Fruit fly (Drosophila melanogaster) whole organism, embryonic: ENCODE results near the gene CG16753.

Experiments
- Ada2b ChIP-seq: fragments of 200-800 bp; sonication (Bioruptor generic); IDR thresholded peaks from 2 replicates; pipeline ENCODE4 v1.3.6; 2022; ENCODE audit warnings: missing biosample characterization, missing genetic modification characterization
- Aef1 ChIP-seq: fragments of 200-800 bp; sonication (Bioruptor generic); IDR thresholded peaks from 3 replicates; pipeline ENCODE4 v1.3.6; 2022; ENCODE audit warnings: missing biosample characterization, missing genetic modification characterization
- Antp ChIP-seq: fragments of 200-800 bp; sonication (Bioruptor generic); optimal IDR thresholded peaks from 3 replicates; lab custom pipeline; 2016; ENCODE audit warnings: missing biosample characterization, missing genetic modification characterization
- Asciz ChIP-seq: fragments of 200-800 bp; sonication (Bioruptor generic); optimal IDR thresholded peaks from 2 replicates; lab custom pipeline; 2017; ENCODE audit warnings: missing biosample characterization, mild to moderate bottlenecking, missing genetic modification characterization, missing genetic modification reagents
- CG10462 ChIP-seq: fragments of 200-800 bp; sonication (Bioruptor generic); optimal IDR thresholded peaks from 2 replicates; lab custom pipeline; 2016; ENCODE audit warnings: missing biosample characterization, missing genetic modification characterization
- CG11504 ChIP-seq: fragments of 200-800 bp; sonication (Bioruptor generic); optimal IDR thresholded peaks from 3 replicates; lab custom pipeline; 2019; ENCODE audit warnings: missing biosample characterization, mild to moderate bottlenecking, missing genetic modification characterization, moderate library complexity
- CG11695 ChIP-seq: fragments of 200-800 bp; sonication (Bioruptor generic); IDR thresholded peaks from 3 replicates; pipeline ENCODE4 v1.3.6; 2022; ENCODE audit warnings: missing biosample characterization, missing genetic modification characterization
- CG18476 ChIP-seq: fragments of 200-800 bp; sonication (Bioruptor generic); optimal IDR thresholded peaks from 2 replicates; lab custom pipeline; 2016; ENCODE audit warnings: missing biosample characterization, mild to moderate bottlenecking, missing genetic modification characterization
- CG18599 ChIP-seq: fragments of 200-800 bp; sonication (Bioruptor generic); optimal IDR thresholded peaks from 3 replicates; lab custom pipeline; 2017; ENCODE audit warnings: missing biosample characterization, missing genetic modification characterization, mild to moderate bottlenecking, moderate library complexity, missing genetic modification reagents
- CG18764 ChIP-seq: fragments of 200-800 bp; sonication (Bioruptor generic); optimal IDR thresholded peaks from 3 replicates; lab custom pipeline; 2016; ENCODE audit warnings: missing biosample characterization, missing genetic modification characterization
- CG30020 ChIP-seq: fragments of 200-800 bp; optimal IDR thresholded peaks from 2 replicates; lab custom pipeline; 2019; ENCODE audit warnings: missing biosample characterization, mild to moderate bottlenecking, missing genetic modification characterization, moderate library complexity
- CG32772 ChIP-seq: fragments of 200-800 bp; sonication (Bioruptor generic); IDR thresholded peaks from 2 replicates; pipeline ENCODE4 v1.3.6; 2022; ENCODE audit warnings: missing biosample characterization, missing genetic modification characterization
- CG3838 ChIP-seq: fragments of 200-800 bp; sonication (Bioruptor generic); optimal IDR thresholded peaks from 3 replicates; lab custom pipeline; 2016; ENCODE audit warnings: missing biosample characterization, missing genetic modification characterization
- CG4707 ChIP-seq: fragments of 200-800 bp; sonication (Bioruptor generic); optimal IDR thresholded peaks from 2 replicates; lab custom pipeline; 2018; ENCODE audit warnings: missing biosample characterization, mild to moderate bottlenecking, missing genetic modification characterization, moderate library complexity
- CG4854 ChIP-seq: fragments of 200-800 bp; sonication (Bioruptor generic); optimal IDR thresholded peaks from 2 replicates; lab custom pipeline; 2016; ENCODE audit warnings: missing biosample characterization, missing genetic modification characterization, inconsistent platforms
- CG6254 ChIP-seq: fragments of 200-800 bp; sonication (Bioruptor generic); optimal IDR thresholded peaks from 3 replicates; lab custom pipeline; 2017; ENCODE audit warnings: mild to moderate bottlenecking, missing biosample characterization, missing genetic modification reagents, missing genetic modification characterization
- CG6854 ChIP-seq: fragments of 200-800 bp; sonication (Bioruptor generic); optimal IDR thresholded peaks from 3 replicates; lab custom pipeline; 2017; ENCODE audit warnings: missing biosample characterization, mild to moderate bottlenecking, missing genetic modification characterization
- CG8089 ChIP-seq: fragments of 200-800 bp; sonication (Bioruptor generic); optimal IDR thresholded peaks from 3 replicates; lab custom pipeline; 2016; ENCODE audit warnings: missing biosample characterization, missing genetic modification characterization
- Chrac-16 ChIP-seq: fragments of 200-800 bp; sonication (Bioruptor generic); optimal IDR thresholded peaks from 3 replicates; lab custom pipeline; 2016; ENCODE audit warnings: missing biosample characterization, missing genetic modification characterization
- CrebB ChIP-seq: fragments of 200-800 bp; sonication (Bioruptor generic); optimal IDR thresholded peaks from 3 replicates; lab custom pipeline; 2018; ENCODE audit warnings: missing biosample characterization, mild to moderate bottlenecking, missing genetic modification characterization
- Elba2 ChIP-seq: fragments of 200-800 bp; sonication (Bioruptor generic); optimal IDR thresholded peaks from 3 replicates; lab custom pipeline; 2016; ENCODE audit warnings: missing biosample characterization, missing genetic modification characterization
- GATAe ChIP-seq: fragments of 200-800 bp; sonication (Bioruptor generic); conservative IDR thresholded peaks from 2 replicates; pipeline ENCODE4 v1.3.6; 2022; ENCODE audit warnings: missing biosample characterization, missing genetic modification characterization
- HLHmδ ChIP-seq: fragments of 200-800 bp; sonication (Bioruptor generic); optimal IDR thresholded peaks from 2 replicates; lab custom pipeline; 2018; ENCODE audit warnings: missing biosample characterization, mild to moderate bottlenecking, missing genetic modification characterization, moderate library complexity
- Meics ChIP-seq: fragments of 200-800 bp; sonication (Bioruptor generic); optimal IDR thresholded peaks from 2 replicates; lab custom pipeline; 2017; ENCODE audit warnings: missing biosample characterization, mild to moderate bottlenecking, missing genetic modification characterization
- NC2β ChIP-seq: fragments of 200-800 bp; sonication (Bioruptor generic); optimal IDR thresholded peaks from 2 replicates; lab custom pipeline; 2016; ENCODE audit warnings: missing biosample characterization, missing genetic modification characterization
- Nf-YA ChIP-seq: fragments of 200-800 bp; sonication (Bioruptor generic); IDR thresholded peaks from 2 replicates; pipeline ENCODE4 v1.3.6; 2022; ENCODE audit warnings: missing biosample characterization, missing genetic modification characterization
- Oaz ChIP-seq: fragments of 200-800 bp; sonication (Bioruptor generic); IDR thresholded peaks from 2 replicates; pipeline ENCODE4 v1.3.6; 2022; ENCODE audit warnings: missing biosample characterization, missing genetic modification characterization
- Opbp ChIP-seq: fragments of 200-800 bp; sonication (Bioruptor generic); IDR thresholded peaks from 3 replicates; pipeline ENCODE4 v1.3.6; 2022; ENCODE audit warnings: missing biosample characterization, missing genetic modification characterization; ENCODE audit not compliant: partially characterized antibody
- Ptx1 ChIP-seq: fragments of 200-800 bp; sonication (Bioruptor generic); IDR thresholded peaks from 2 replicates; pipeline ENCODE4 v1.3.6; 2022; ENCODE audit warnings: missing biosample characterization, missing genetic modification characterization
- TFAM ChIP-seq: fragments of 200-800 bp; sonication (Bioruptor generic); optimal IDR thresholded peaks from 2 replicates; lab custom pipeline; 2017; ENCODE audit warnings: missing biosample characterization, missing genetic modification characterization, inconsistent platforms
- corto ChIP-seq: fragments of 200-800 bp; sonication (Bioruptor generic); optimal IDR thresholded peaks from 2 replicates; lab custom pipeline; 2016; ENCODE audit warnings: missing biosample characterization, mild to moderate bottlenecking, missing genetic modification characterization, moderate library complexity
- danr ChIP-seq: fragments of 200-800 bp; sonication (Bioruptor generic); IDR thresholded peaks from 2 replicates; pipeline ENCODE4 v1.3.6; 2022; ENCODE audit warnings: missing biosample characterization, missing genetic modification characterization
- dm ChIP-seq: fragments of 200-800 bp; sonication (Bioruptor generic); optimal IDR thresholded peaks from 3 replicates; lab custom pipeline; 2016; ENCODE audit warnings: missing biosample characterization, missing genetic modification characterization
- fd96Cb ChIP-seq: fragments of 200-800 bp; sonication (Bioruptor generic); optimal IDR thresholded peaks from 2 replicates; lab custom pipeline; 2018; ENCODE audit warnings: missing biosample characterization, mild to moderate bottlenecking, missing genetic modification characterization, moderate library complexity
- grn ChIP-seq: fragments of 200-800 bp; sonication (Bioruptor generic); optimal IDR thresholded peaks from 3 replicates; lab custom pipeline; 2017; ENCODE audit warnings: missing biosample characterization, missing genetic modification characterization
- hb ChIP-seq: fragments of 200-800 bp; sonication (Bioruptor generic); IDR thresholded peaks from 3 replicates; pipeline ENCODE4 v1.3.6; 2022; ENCODE audit warnings: missing biosample characterization, missing genetic modification characterization; ENCODE audit not compliant: partially characterized antibody
- insv ChIP-seq, 2 experiments: fragments of 200-800 bp; sonication (Bioruptor generic); optimal IDR thresholded peaks; 3 replicates each; lab custom pipeline; 2016 to 2018; ENCODE audit warnings: missing biosample characterization in 2 of 2, missing genetic modification characterization in 2 of 2
- klu ChIP-seq: fragments of 200-800 bp; sonication (Bioruptor generic); IDR thresholded peaks from 2 replicates; pipeline ENCODE4 v1.3.6; 2022; ENCODE audit warnings: missing biosample characterization, missing genetic modification characterization
- mam ChIP-seq: fragments of 200-800 bp; sonication (Bioruptor generic); optimal IDR thresholded peaks from 3 replicates; lab custom pipeline; 2016; ENCODE audit warnings: missing biosample characterization, missing genetic modification characterization
- mirr ChIP-seq: fragments of 200-800 bp; sonication (Bioruptor generic); optimal IDR thresholded peaks from 3 replicates; lab custom pipeline; 2018; ENCODE audit warnings: missing biosample characterization, mild to moderate bottlenecking, missing genetic modification characterization
- nerfin-2 ChIP-seq: fragments of 200-800 bp; sonication (Bioruptor generic); IDR thresholded peaks from 2 replicates; pipeline ENCODE4 v1.3.6; 2022; ENCODE audit warnings: missing biosample characterization, missing genetic modification characterization; ENCODE audit not compliant: partially characterized antibody
- p53 ChIP-seq: fragments of 200-800 bp; sonication (Bioruptor generic); optimal IDR thresholded peaks from 2 replicates; lab custom pipeline; 2016; ENCODE audit warnings: missing biosample characterization, missing genetic modification characterization
- ro ChIP-seq: fragments of 200-800 bp; sonication (Bioruptor generic); IDR thresholded peaks from 2 replicates; pipeline ENCODE4 v1.3.6; 2022; ENCODE audit warnings: missing biosample characterization, missing genetic modification characterization
- row ChIP-seq: fragments of 200-800 bp; sonication (Bioruptor generic); IDR thresholded peaks from 3 replicates; pipeline ENCODE4 v1.3.6; 2022; ENCODE audit warnings: missing biosample characterization, missing genetic modification characterization
- run ChIP-seq: fragments of 200-800 bp; sonication (Bioruptor generic); optimal IDR thresholded peaks from 3 replicates; lab custom pipeline; 2018; ENCODE audit warnings: missing biosample characterization, mild to moderate bottlenecking, missing genetic modification characterization
- sima ChIP-seq: fragments of 200-800 bp; sonication (Bioruptor generic); optimal IDR thresholded peaks from 2 replicates; lab custom pipeline; 2016; ENCODE audit warnings: missing biosample characterization, missing genetic modification characterization
- tll ChIP-seq, 2 experiments: fragments of 200-800 bp in 1 of 2; fragments of >200 bp in 1 of 2; sonication (Bioruptor generic) in 1 of 2; optimal IDR thresholded peaks; 2 replicates each; lab custom pipeline; 2017 to 2019; ENCODE audit warnings: missing biosample characterization in 2 of 2, missing genetic modification characterization in 2 of 2, mild to moderate bottlenecking in 1 of 2, moderate library complexity in 1 of 2
- unpg ChIP-seq: fragments of 200-800 bp; sonication (Bioruptor generic); optimal IDR thresholded peaks from 3 replicates; lab custom pipeline; 2018; ENCODE audit warnings: missing biosample characterization, mild to moderate bottlenecking, missing genetic modification characterization, moderate library complexity
- zfh2 ChIP-seq: fragments of 200-800 bp; sonication (Bioruptor generic); optimal IDR thresholded peaks from 2 replicates; lab custom pipeline; 2016; ENCODE audit warnings: missing biosample characterization, missing genetic modification characterization

Gene CG16753

DNA sequence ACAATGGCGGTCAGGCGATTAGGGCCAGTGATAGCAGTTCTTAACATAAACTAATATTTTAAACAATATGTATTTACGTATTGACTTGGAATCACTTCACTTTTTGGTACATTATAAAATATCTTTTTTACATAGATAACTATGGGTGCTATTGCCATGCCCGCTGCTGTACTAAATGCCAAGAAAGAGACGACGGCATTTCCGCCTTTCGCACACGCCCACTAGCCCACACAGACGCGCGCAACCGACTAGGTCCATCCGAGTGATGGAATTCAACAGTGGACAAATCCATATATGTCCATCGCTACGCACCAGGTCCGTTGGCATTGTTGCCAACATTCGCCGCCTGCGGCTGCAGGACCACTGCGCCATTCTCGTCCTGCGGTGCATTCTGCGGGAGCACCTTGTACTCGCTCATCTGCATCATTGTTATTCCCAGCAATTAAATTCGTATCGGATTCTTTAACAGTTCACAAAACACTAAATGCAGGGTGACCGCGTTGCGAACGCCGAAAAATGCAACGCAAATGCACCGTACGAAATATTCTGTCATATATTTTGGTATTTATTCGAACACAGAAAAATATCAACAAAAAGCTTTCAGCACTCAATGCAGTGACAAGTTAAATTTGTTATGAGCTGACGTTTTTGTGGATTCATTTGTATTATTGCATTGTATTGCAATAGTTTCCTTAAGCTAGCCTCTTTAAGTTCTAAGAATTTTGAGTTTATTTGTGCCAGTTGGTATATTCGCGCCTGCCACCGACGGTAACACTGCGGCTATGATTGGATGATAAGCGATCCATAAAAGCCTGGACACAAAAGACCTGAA, 8.3 kb upstream of the CG16753 start, which contains the start of the genes scramb2 and Sk2 (continued):
- TF ChIP-seq CG11695 (GFP tag; lab: Robert Waterston, UW) (peak; percentile 97), Antp (GFP tag; lab: Kevin White, UChicago) (peak; percentile 78), mam (GFP tag; lab: Kevin White, UChicago) (peak; percentile 90), klu (GFP tag; lab: Robert Waterston, UW) (peak; percentile 89), TFAM (GFP tag; lab: Kevin White, UChicago) (peak; percentile 85), mirr (GFP tag; lab: Kevin White, UChicago) (peak; percentile 92), CG3838 (GFP tag; lab: Kevin White, UChicago) (peak; percentile 75), CG30020 (peak; percentile 61), zfh2 (GFP tag; lab: Kevin White, UChicago) (peak; percentile 79), grn (peak; percentile 68), CG18476 (GFP tag; lab: Kevin White, UChicago) (peak; percentile 91), Chrac-16 (GFP tag; lab: Kevin White, UChicago) (peak; percentile 92), CG8089 (peak; percentile 68), unpg (peak; percentile 97), Ada2b (GFP tag; lab: Robert Waterston, UW) (peak; percentile 97), CG18599 (GFP tag; lab: Kevin White, UChicago) (peak; percentile 96), Ptx1 (peak; percentile 92), Oaz (GFP tag; lab: Robert Waterston, UW) (peak; percentile 91), hb (GFP tag; lab: Robert Waterston, UW) (no peak), sima (peak; percentile 51), danr (GFP tag; lab: Robert Waterston, UW) (peak; percentile 91), nerfin-2 (GFP tag; lab: Robert Waterston, UW) (no peak), CrebB (tag; lab: Kevin White, UChicago) (peak; percentile 92), Nf-YA (GFP tag; lab: Robert Waterston, UW) (peak; percentile 91), Aef1 (GFP tag; lab: Robert Waterston, UW) (peak; percentile 92), CG6254 (GFP tag; lab: Kevin White, UChicago) (peak; percentile 94), Opbp (GFP tag; lab: Robert Waterston, UW) (no peak), HLHmδ (GFP tag; lab: Kevin White, UChicago) (peak; percentile 58), corto (GFP tag; lab: Kevin White, UChicago) (peak; percentile 42), CG32772 (GFP tag; lab: Robert Waterston, UW) (peak; percentile 89), run (tag; lab: Kevin White, UChicago) (peak; percentile 90), fd96Cb (tag; lab: Kevin White, UChicago) (peak; percentile 94), insv (GFP tag; optimal IDR thresholded peaks at IDR 0.05; lab: Kevin White, UChicago) (peak; percentile 27 to 58), Asciz (GFP tag; lab: Kevin White, UChicago) (peak; percentile 95), CG10462 (GFP tag; lab: Kevin White, UChicago) (peak; percentile 87), CG4707 (GFP tag; lab: Kevin White, UChicago) (peak; percentile 91), tll (GFP tag; optimal IDR thresholded peaks at IDR 0.05; lab: Kevin White, UChicago) (no peak), NC2β (peak; percentile 80), CG11504 (tag; lab: Kevin White, UChicago) (peak; percentile 95), CG6854 (peak; percentile 98), CG18764 (peak; percentile 83), ro (GFP tag; lab: Robert Waterston, UW) (peak; percentile 83), GATAe (GFP tag; lab: Robert Waterston, UW) (peak; percentile 79), Meics (GFP tag; lab: Kevin White, UChicago) (peak; percentile 96), dm (GFP tag; lab: Kevin White, UChicago) (peak; percentile 55), row (peak; percentile 95), CG4854 (GFP tag; lab: Kevin White, UChicago) (peak; percentile 90), p53 (no peak), Elba2 (GFP tag; lab: Kevin White, UChicago) (peak; percentile 47)
